Worm (Caenorhabditis elegans): ENCODE data around the gene T22F7.3.

T22F7.3 gene

ce11 chrIII:471644-472401, 52.0 kb downstream of the T22F7.3 start, which contains the start of the genes magu-1 and nemp-1:
Gene magu-1 (minus strand): TSS chrIII:471702.
Gene nemp-1 (plus strand): TSS chrIII:472317.
- TF ChIP-seq ceh-44 (GFP tag; IDR thresholded peaks at IDR 0.05) (no peak), T20F7.1 (GFP tag; optimal IDR thresholded peaks at IDR 0.05) (peak; percentile 93), dpl-1 (GFP tag; optimal IDR thresholded peaks at IDR 0.05) (peak; percentile 41)

Measured in whole organism, L4 larva.